Fruit fly (Drosophila melanogaster) whole organism, adult: ENCODE measurements around the gene CG1271.

Experiments used
- CG11617 ChIP-seq: fragments of 200-800 bp; sonication (Bioruptor generic); optimal IDR thresholded peaks from 2 replicates; lab custom pipeline; 2017; ENCODE audit warnings: mild to moderate bottlenecking, missing biosample characterization, missing genetic modification reagents, missing genetic modification characterization
- CG12768 ChIP-seq: fragments of 200-800 bp; sonication (Bioruptor generic); optimal IDR thresholded peaks from 2 replicates; lab custom pipeline; 2017; ENCODE audit warnings: missing biosample characterization, missing genetic modification characterization, mild to moderate bottlenecking, moderate library complexity, missing genetic modification reagents
- CG14711 ChIP-seq: fragments of 200-800 bp; sonication (Bioruptor generic); optimal IDR thresholded peaks from 2 replicates; lab custom pipeline; 2018; ENCODE audit warnings: missing biosample characterization, mild to moderate bottlenecking, missing genetic modification characterization, moderate library complexity
- CG1620 ChIP-seq: fragments of 200-800 bp; sonication (Bioruptor generic); optimal IDR thresholded peaks from 2 replicates; lab custom pipeline; 2016; ENCODE audit warnings: missing biosample characterization, missing genetic modification characterization
- CG33017 ChIP-seq: fragments of 200-800 bp; sonication (Bioruptor generic); optimal IDR thresholded peaks from 2 replicates; lab custom pipeline; 2018; ENCODE audit warnings: missing biosample characterization, mild to moderate bottlenecking, missing genetic modification characterization, moderate library complexity
- CG5204 ChIP-seq: fragments of 200-800 bp; sonication (Bioruptor generic); optimal IDR thresholded peaks from 2 replicates; lab custom pipeline; 2016; ENCODE audit warnings: missing biosample characterization, missing genetic modification characterization
- CG7045 ChIP-seq: fragments of 200-800 bp; sonication (Bioruptor generic); optimal IDR thresholded peaks from 2 replicates; lab custom pipeline; 2017; ENCODE audit warnings: missing biosample characterization, mild to moderate bottlenecking, missing genetic modification characterization
- CG7101 ChIP-seq: fragments of 200-800 bp; sonication (Bioruptor generic); optimal IDR thresholded peaks from 2 replicates; lab custom pipeline; 2018; ENCODE audit warnings: missing biosample characterization, mild to moderate bottlenecking, missing genetic modification characterization, moderate library complexity
- Clk ChIP-seq: fragments of 200-800 bp; sonication (Bioruptor generic); optimal IDR thresholded peaks from 2 replicates; lab custom pipeline; 2017; ENCODE audit warnings: missing biosample characterization, missing genetic modification characterization
- Crg-1 ChIP-seq: fragments of 200-800 bp; sonication (Bioruptor generic); optimal IDR thresholded peaks from 2 replicates; lab custom pipeline; 2016; ENCODE audit warnings: missing biosample characterization, missing genetic modification characterization
- Hr96 ChIP-seq: fragments of 200-800 bp; sonication (Bioruptor generic); optimal IDR thresholded peaks from 2 replicates; lab custom pipeline; 2016; ENCODE audit warnings: missing biosample characterization, missing genetic modification characterization
- Mnt ChIP-seq: fragments of 200-800 bp; sonication (Bioruptor generic); optimal IDR thresholded peaks from 2 replicates; lab custom pipeline; 2016; ENCODE audit warnings: missing biosample characterization, mild to moderate bottlenecking, missing genetic modification characterization
- bab1 ChIP-seq: fragments of 200-800 bp; sonication (Bioruptor generic); optimal IDR thresholded peaks from 3 replicates; lab custom pipeline; 2019; ENCODE audit warnings: missing biosample characterization, mild to moderate bottlenecking, missing genetic modification characterization, moderate library complexity
- cic ChIP-seq: fragments of 200-800 bp; sonication (Bioruptor generic); optimal IDR thresholded peaks from 2 replicates; lab custom pipeline; 2017; ENCODE audit warnings: missing biosample characterization, mild to moderate bottlenecking, missing genetic modification characterization, moderate library complexity
- cnc ChIP-seq, 2 experiments: fragments of >200 bp; optimal IDR thresholded peaks; 2 replicates each; lab custom pipeline; 2017
- kay ChIP-seq: fragments of 200-800 bp; sonication (Bioruptor generic); peaks from one replicate; lab custom pipeline; 2016; ENCODE audit warnings: missing biosample characterization, missing genetic modification characterization, borderline replicate concordance
- ovo ChIP-seq: fragments of 200-800 bp; sonication (Bioruptor generic); optimal IDR thresholded peaks from 2 replicates; lab custom pipeline; 2016; ENCODE audit warnings: missing biosample characterization, missing genetic modification characterization
- pad ChIP-seq: fragments of 200-800 bp; sonication (Bioruptor generic); optimal IDR thresholded peaks from 3 replicates; lab custom pipeline; 2017; ENCODE audit warnings: missing biosample characterization, missing genetic modification characterization, mild to moderate bottlenecking, moderate library complexity, missing genetic modification reagents
- tj ChIP-seq: fragments of 200-800 bp; sonication (Bioruptor generic); optimal IDR thresholded peaks from 3 replicates; lab custom pipeline; 2017; ENCODE audit warnings: missing biosample characterization, mild to moderate bottlenecking, missing genetic modification characterization, moderate library complexity
- toe ChIP-seq: fragments of 200-800 bp; sonication (Bioruptor generic); optimal IDR thresholded peaks from 2 replicates; lab custom pipeline; 2016; ENCODE audit warnings: missing biosample characterization, missing genetic modification characterization

CG1271 gene

DNA sequence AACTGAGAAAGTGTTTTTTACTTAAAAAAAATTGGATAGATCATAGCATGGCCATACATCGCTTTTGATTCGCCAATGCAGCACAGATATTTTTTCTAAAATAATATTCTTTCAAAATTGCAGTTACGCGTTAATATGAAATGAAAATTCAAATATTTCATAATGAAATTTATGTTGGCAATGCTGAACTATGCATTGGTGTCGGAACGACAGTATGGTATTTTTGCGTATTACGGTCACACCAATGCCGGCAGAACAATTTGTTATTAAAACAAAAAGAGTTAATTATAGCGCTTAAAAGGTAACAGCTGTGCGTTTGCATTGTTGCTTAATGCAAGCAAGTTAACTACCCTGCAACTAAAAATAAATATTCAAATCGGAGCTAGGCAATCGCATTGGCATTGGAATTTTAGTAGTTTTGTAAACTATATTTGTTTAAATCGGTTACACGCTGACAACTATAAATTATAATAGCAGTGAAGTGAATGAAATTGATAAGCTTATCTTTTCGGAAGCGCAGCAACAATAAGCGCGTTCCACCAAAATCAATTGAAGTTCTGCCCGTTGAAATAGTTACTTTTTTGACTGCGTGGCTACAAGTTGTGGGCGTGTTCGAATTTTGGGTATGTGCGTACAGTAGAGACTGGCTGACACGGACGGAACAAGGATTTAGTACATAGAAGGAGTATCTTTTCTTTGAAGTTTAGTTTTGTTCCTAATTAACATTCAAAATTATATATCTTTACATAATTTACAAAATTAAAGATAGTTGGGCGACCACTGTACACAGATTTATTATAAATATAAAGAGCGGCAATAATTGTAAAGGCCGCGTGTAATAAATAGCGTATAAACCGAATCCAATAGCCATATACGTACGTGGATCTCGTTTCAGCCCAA, 9.9 kb upstream of the CG1271 start, which contains the start of gene Prx4:
Gene Prx4 (plus strand): TSS at position 210 of the 900 bp plus-strand sequence.
- TF ChIP-seq Hr96 (GFP tag; lab: Kevin White, UChicago) (no peak), kay (GFP tag; lab: Kevin White, UChicago) (peak; percentile 68), CG1620 (GFP tag; lab: Kevin White, UChicago) (no peak), cic (GFP tag; lab: Kevin White, UChicago) (peak; percentile 69), CG33017 (peak; percentile 82), CG14711 (peak; percentile 75), Clk (no peak), pad (no peak), Mnt (GFP tag; lab: Kevin White, UChicago) (no peak), Crg-1 (GFP tag; lab: Kevin White, UChicago) (peak; percentile 30), CG12768 (GFP tag; lab: Kevin White, UChicago) (no peak), cnc (optimal IDR thresholded peaks at IDR 0.05; lab: Kevin White, UChicago) (no peak), tj (GFP tag; lab: Kevin White, UChicago) (no peak), CG7101 (peak; percentile 74), CG7045 (GFP tag; lab: Kevin White, UChicago) (no peak), CG11617 (GFP tag; lab: Kevin White, UChicago) (peak; percentile 34), ovo (GFP tag; lab: Kevin White, UChicago) (no peak), toe (GFP tag; lab: Kevin White, UChicago) (no peak), CG5204 (GFP tag; lab: Kevin White, UChicago) (no peak), bab1 (GFP tag; lab: Kevin White, UChicago) (peak; percentile 77)

DNA sequence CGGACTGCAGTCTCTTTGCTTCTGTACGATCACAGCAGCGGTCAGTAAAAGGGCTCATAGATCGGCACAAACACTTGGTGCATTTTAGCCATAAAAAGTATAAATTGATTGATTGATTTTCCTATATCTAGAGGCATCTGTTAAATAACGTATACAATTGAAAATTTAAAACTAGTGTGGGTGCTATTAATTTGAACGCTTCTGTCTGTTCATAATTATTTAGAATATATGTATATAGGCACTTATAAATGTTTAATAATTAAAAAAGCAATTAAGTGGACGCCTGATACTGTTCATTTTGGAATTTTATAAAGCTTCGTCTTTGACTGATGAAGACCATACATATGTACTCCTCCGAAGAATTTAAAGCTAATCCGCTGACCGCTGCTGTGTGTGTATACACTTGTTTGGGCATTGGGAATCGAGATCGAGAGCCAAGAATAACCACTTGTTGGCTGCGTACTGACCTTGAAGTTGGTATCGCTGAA, 7.0 kb upstream of the CG1271 start:
- TF ChIP-seq cnc (optimal IDR thresholded peaks at IDR 0.05; lab: Kevin White, UChicago) (no peak), cic (GFP tag; lab: Kevin White, UChicago) (peak; percentile 8), Mnt (GFP tag; lab: Kevin White, UChicago) (no peak), CG7101 (peak; percentile 65), bab1 (GFP tag; lab: Kevin White, UChicago) (peak; percentile 51), kay (GFP tag; lab: Kevin White, UChicago) (no peak), CG7045 (GFP tag; lab: Kevin White, UChicago) (peak; percentile 28), CG11617 (GFP tag; lab: Kevin White, UChicago) (peak; percentile 9), CG12768 (GFP tag; lab: Kevin White, UChicago) (peak; percentile 29), CG14711 (peak; percentile 56), CG33017 (peak; percentile 70)

DNA sequence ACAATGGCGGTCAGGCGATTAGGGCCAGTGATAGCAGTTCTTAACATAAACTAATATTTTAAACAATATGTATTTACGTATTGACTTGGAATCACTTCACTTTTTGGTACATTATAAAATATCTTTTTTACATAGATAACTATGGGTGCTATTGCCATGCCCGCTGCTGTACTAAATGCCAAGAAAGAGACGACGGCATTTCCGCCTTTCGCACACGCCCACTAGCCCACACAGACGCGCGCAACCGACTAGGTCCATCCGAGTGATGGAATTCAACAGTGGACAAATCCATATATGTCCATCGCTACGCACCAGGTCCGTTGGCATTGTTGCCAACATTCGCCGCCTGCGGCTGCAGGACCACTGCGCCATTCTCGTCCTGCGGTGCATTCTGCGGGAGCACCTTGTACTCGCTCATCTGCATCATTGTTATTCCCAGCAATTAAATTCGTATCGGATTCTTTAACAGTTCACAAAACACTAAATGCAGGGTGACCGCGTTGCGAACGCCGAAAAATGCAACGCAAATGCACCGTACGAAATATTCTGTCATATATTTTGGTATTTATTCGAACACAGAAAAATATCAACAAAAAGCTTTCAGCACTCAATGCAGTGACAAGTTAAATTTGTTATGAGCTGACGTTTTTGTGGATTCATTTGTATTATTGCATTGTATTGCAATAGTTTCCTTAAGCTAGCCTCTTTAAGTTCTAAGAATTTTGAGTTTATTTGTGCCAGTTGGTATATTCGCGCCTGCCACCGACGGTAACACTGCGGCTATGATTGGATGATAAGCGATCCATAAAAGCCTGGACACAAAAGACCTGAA, 5.8 kb upstream of the CG1271 start, which contains the start of the genes scramb2 and Sk2:
Gene scramb2 (minus strand): TSS at position 488 of the 832 bp plus-strand sequence.
Gene Sk2 (plus strand): TSS at position 763 of the 832 bp plus-strand sequence.
- TF ChIP-seq kay (GFP tag; lab: Kevin White, UChicago) (no peak), CG11617 (GFP tag; lab: Kevin White, UChicago) (peak; percentile 92), Mnt (GFP tag; lab: Kevin White, UChicago) (peak; percentile 73), Crg-1 (GFP tag; lab: Kevin White, UChicago) (peak; percentile 75), tj (GFP tag; lab: Kevin White, UChicago) (peak; percentile 78), ovo (GFP tag; lab: Kevin White, UChicago) (peak; percentile 42), cnc (optimal IDR thresholded peaks at IDR 0.05; lab: Kevin White, UChicago) (no peak), pad (peak; percentile 83), CG7101 (peak; percentile 96), bab1 (GFP tag; lab: Kevin White, UChicago) (peak; percentile 94), toe (GFP tag; lab: Kevin White, UChicago) (peak; percentile 87), CG12768 (GFP tag; lab: Kevin White, UChicago) (peak; percentile 98), Clk (peak; percentile 92), cic (GFP tag; lab: Kevin White, UChicago) (peak; percentile 80), Hr96 (GFP tag; lab: Kevin White, UChicago) (peak; percentile 81), CG7045 (GFP tag; lab: Kevin White, UChicago) (peak; percentile 97), CG14711 (peak; percentile 91), CG33017 (peak; percentile 97), CG1620 (GFP tag; lab: Kevin White, UChicago) (peak; percentile 84), CG5204 (GFP tag; lab: Kevin White, UChicago) (no peak)

DNA sequence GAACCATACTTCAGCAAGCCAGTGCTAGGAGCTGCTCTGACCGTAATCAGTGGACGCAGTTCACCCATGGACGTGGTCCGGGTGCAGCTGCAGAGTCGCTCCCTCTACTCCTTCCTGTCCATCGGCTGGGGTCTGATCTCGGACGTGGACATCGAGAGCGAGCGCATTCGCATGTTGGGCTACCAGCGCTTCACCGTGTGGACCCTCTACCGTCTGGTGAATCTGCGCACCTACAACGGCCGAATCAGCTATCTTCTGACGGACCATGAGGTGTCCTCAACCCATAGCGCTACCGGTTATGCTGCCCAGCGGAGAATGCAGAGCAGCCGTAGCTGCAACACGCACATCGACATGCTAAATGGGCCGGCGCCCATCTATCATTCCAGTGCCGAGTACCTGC, 3.7 kb upstream of the CG1271 start:
- no peak for TF ChIP-seq CG14711
- no peak for TF ChIP-seq ovo (GFP tag; lab: Kevin White, UChicago)

DNA sequence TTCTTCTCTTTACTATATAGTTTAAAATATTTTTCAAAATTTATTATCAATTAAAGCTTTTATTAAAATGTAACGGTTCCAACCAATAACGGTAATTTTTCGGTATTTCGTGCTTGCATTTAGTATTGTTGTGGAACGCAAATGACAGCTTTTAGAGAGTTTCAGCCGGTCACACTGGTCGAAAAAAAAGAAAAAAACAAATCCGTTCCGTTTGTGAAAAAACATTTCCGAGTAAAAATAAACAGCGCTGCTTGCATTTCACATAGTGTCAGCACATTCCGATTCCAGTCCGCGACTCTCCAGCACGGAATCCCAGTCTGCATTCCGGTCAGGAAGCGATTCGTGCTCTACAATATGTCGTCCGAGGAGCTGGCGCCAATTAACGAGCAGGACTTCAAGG, 2.1 kb upstream of the CG1271 start, which contains the start of gene CG32485:
Gene CG32485 (plus strand): TSS at position 139 of the 400 bp plus-strand sequence.
- no peak for TF ChIP-seq Hr96 (GFP tag; lab: Kevin White, UChicago)
- TF ChIP-seq Crg-1 (GFP tag; lab: Kevin White, UChicago): no peak
- no peak for TF ChIP-seq Mnt (GFP tag; lab: Kevin White, UChicago)
- TF ChIP-seq bab1 (GFP tag; lab: Kevin White, UChicago): no peak
- peak; percentile 35 for TF ChIP-seq CG11617 (GFP tag; lab: Kevin White, UChicago)
- no peak for TF ChIP-seq CG5204 (GFP tag; lab: Kevin White, UChicago)
- TF ChIP-seq Clk: no peak
- TF ChIP-seq cnc (optimal IDR thresholded peaks at IDR 0.05; lab: Kevin White, UChicago): no peak
- TF ChIP-seq CG7101: no peak
- TF ChIP-seq pad: no peak
- TF ChIP-seq CG7045 (GFP tag; lab: Kevin White, UChicago): no peak
- TF ChIP-seq ovo (GFP tag; lab: Kevin White, UChicago): peak; percentile 61
- TF ChIP-seq CG33017: no peak
- no peak for TF ChIP-seq kay (GFP tag; lab: Kevin White, UChicago)
- TF ChIP-seq CG14711: no peak
- no peak for TF ChIP-seq toe (GFP tag; lab: Kevin White, UChicago)
- peak; percentile 12 for TF ChIP-seq cic (GFP tag; lab: Kevin White, UChicago)
- peak; percentile 86 for TF ChIP-seq tj (GFP tag; lab: Kevin White, UChicago)
- no peak for TF ChIP-seq CG12768 (GFP tag; lab: Kevin White, UChicago)
- no peak for TF ChIP-seq CG1620 (GFP tag; lab: Kevin White, UChicago)
